Fruit fly (Drosophila melanogaster) whole organism, embryonic: ENCODE results near the gene CG7551.
A peak's percentile ranks its signal among the peaks of the same experiment; 100 is the strongest.

Source experiments
- Abd-B ChIP-seq: fragments of 200-800 bp; sonication (Bioruptor generic); optimal IDR thresholded peaks from 2 replicates; lab custom pipeline; 2018; ENCODE audit warnings: missing biosample characterization, mild to moderate bottlenecking, missing genetic modification characterization, moderate library complexity
- Aef1 ChIP-seq: fragments of 200-800 bp; sonication (Bioruptor generic); IDR thresholded peaks from 3 replicates; pipeline ENCODE4 v1.3.6; 2022; ENCODE audit warnings: missing biosample characterization, missing genetic modification characterization
- Atf6 ChIP-seq: fragments of 200-800 bp; sonication (Bioruptor generic); IDR thresholded peaks from 2 replicates; pipeline ENCODE4 v1.3.6; 2022; ENCODE audit warnings: missing biosample characterization, missing genetic modification characterization
- CG10274 ChIP-seq: fragments of 200-800 bp; sonication (Bioruptor generic); optimal IDR thresholded peaks from 3 replicates; lab custom pipeline; 2017; ENCODE audit warnings: missing biosample characterization, mild to moderate bottlenecking, missing genetic modification characterization
- CG10462 ChIP-seq: fragments of 200-800 bp; sonication (Bioruptor generic); optimal IDR thresholded peaks from 2 replicates; lab custom pipeline; 2016; ENCODE audit warnings: missing biosample characterization, missing genetic modification characterization
- CG10959 ChIP-seq: fragments of 200-800 bp; sonication (Bioruptor generic); IDR thresholded peaks from 2 replicates; pipeline ENCODE4 v1.3.6; 2022; ENCODE audit warnings: missing biosample characterization, missing genetic modification characterization
- CG11723 ChIP-seq: fragments of 200-800 bp; sonication (Bioruptor generic); optimal IDR thresholded peaks from 2 replicates; lab custom pipeline; 2017; ENCODE audit warnings: missing biosample characterization, mild to moderate bottlenecking, missing genetic modification characterization
- CG15011 ChIP-seq: fragments of 200-800 bp; sonication (Bioruptor generic); optimal IDR thresholded peaks from 3 replicates; lab custom pipeline; 2018; ENCODE audit warnings: missing biosample characterization, mild to moderate bottlenecking, missing genetic modification characterization
- CG15479 ChIP-seq: fragments of 200-800 bp; sonication (Bioruptor generic); optimal IDR thresholded peaks from 3 replicates; lab custom pipeline; 2019; ENCODE audit warnings: missing biosample characterization, mild to moderate bottlenecking, missing genetic modification characterization, moderate library complexity
- CG15514 ChIP-seq: fragments of 200-800 bp; sonication (Bioruptor generic); optimal IDR thresholded peaks from 3 replicates; lab custom pipeline; 2017; ENCODE audit warnings: missing biosample characterization, missing genetic modification characterization, mild to moderate bottlenecking, moderate library complexity, missing genetic modification reagents
- CG1647 ChIP-seq: fragments of 200-800 bp; sonication (Bioruptor generic); optimal IDR thresholded peaks from 3 replicates; lab custom pipeline; 2016; ENCODE audit warnings: missing biosample characterization, missing genetic modification characterization
- CG16779 ChIP-seq: fragments of 200-800 bp; sonication (Bioruptor generic); IDR thresholded peaks from 2 replicates; pipeline ENCODE4 v1.3.6; 2022; ENCODE audit warnings: missing biosample characterization, missing genetic modification characterization
- CG17186 ChIP-seq: fragments of 200-800 bp; sonication (Bioruptor generic); optimal IDR thresholded peaks from 3 replicates; lab custom pipeline; 2017; ENCODE audit warnings: missing biosample characterization, missing genetic modification reagents, missing genetic modification characterization
- CG2116 ChIP-seq: fragments of 200-800 bp; sonication (Bioruptor generic); optimal IDR thresholded peaks from 3 replicates; lab custom pipeline; 2018; ENCODE audit warnings: missing biosample characterization, mild to moderate bottlenecking, missing genetic modification characterization
- CG2678 ChIP-seq: fragments of 200-800 bp; sonication (Bioruptor generic); optimal IDR thresholded peaks from 3 replicates; lab custom pipeline; 2019; ENCODE audit warnings: missing biosample characterization, mild to moderate bottlenecking, missing genetic modification characterization, moderate library complexity
- CG31365 ChIP-seq: fragments of 200-800 bp; sonication (Bioruptor generic); optimal IDR thresholded peaks from 2 replicates; lab custom pipeline; 2018; ENCODE audit warnings: missing biosample characterization, mild to moderate bottlenecking, missing genetic modification characterization
- CG34224 ChIP-seq: fragments of 200-800 bp; sonication (Bioruptor generic); IDR thresholded peaks from 3 replicates; pipeline ENCODE4 v1.3.6; 2022; ENCODE audit warnings: missing biosample characterization, missing genetic modification characterization; ENCODE audit not compliant: partially characterized antibody
- CG4707 ChIP-seq: fragments of 200-800 bp; sonication (Bioruptor generic); optimal IDR thresholded peaks from 2 replicates; lab custom pipeline; 2018; ENCODE audit warnings: missing biosample characterization, mild to moderate bottlenecking, missing genetic modification characterization, moderate library complexity
- CG4854 ChIP-seq: fragments of 200-800 bp; sonication (Bioruptor generic); optimal IDR thresholded peaks from 2 replicates; lab custom pipeline; 2016; ENCODE audit warnings: missing biosample characterization, missing genetic modification characterization, inconsistent platforms
- CG6654 ChIP-seq: fragments of 200-800 bp; sonication (Bioruptor generic); optimal IDR thresholded peaks from 2 replicates; lab custom pipeline; 2017; ENCODE audit warnings: missing biosample characterization, mild to moderate bottlenecking, missing genetic modification characterization
- CG6689 ChIP-seq: fragments of 200-800 bp; sonication (Bioruptor generic); IDR thresholded peaks from 2 replicates; pipeline ENCODE4 v1.3.6; 2022; ENCODE audit warnings: missing biosample characterization, missing genetic modification characterization
- CG7963 ChIP-seq: fragments of 200-800 bp; sonication (Bioruptor generic); IDR thresholded peaks from 3 replicates; pipeline ENCODE4 v1.3.6; 2022; ENCODE audit warnings: missing biosample characterization, missing genetic modification characterization; ENCODE audit not compliant: partially characterized antibody
- CG8290 ChIP-seq, 3 experiments: fragments of 200-800 bp; sonication (Bioruptor generic); optimal IDR thresholded peaks; 2 replicates each; lab custom pipeline; 2016 to 2019; ENCODE audit warnings: missing biosample characterization in 3 of 3, missing genetic modification characterization in 3 of 3, mild to moderate bottlenecking in 2 of 3, moderate library complexity in 1 of 3
- CG9215 ChIP-seq: fragments of 200-800 bp; sonication (Bioruptor generic); IDR thresholded peaks from 2 replicates; pipeline ENCODE4 v1.3.6; 2022; ENCODE audit warnings: missing biosample characterization, missing genetic modification characterization
- CoRest ChIP-seq: fragments of 200-800 bp; sonication (Bioruptor generic); optimal IDR thresholded peaks from 3 replicates; lab custom pipeline; 2018; ENCODE audit warnings: missing biosample characterization, mild to moderate bottlenecking, missing genetic modification characterization, moderate library complexity
- D19A ChIP-seq: fragments of 200-800 bp; optimal IDR thresholded peaks from 3 replicates; lab custom pipeline; 2019; ENCODE audit warnings: missing biosample characterization, mild to moderate bottlenecking, missing genetic modification characterization, moderate library complexity
- Doc3 ChIP-seq: fragments of 200-800 bp; sonication (Bioruptor generic); IDR thresholded peaks from 3 replicates; pipeline ENCODE4 v1.3.6; 2022; ENCODE audit warnings: missing biosample characterization, missing genetic modification characterization; ENCODE audit not compliant: partially characterized antibody
- Ets97D ChIP-seq: fragments of 200-800 bp; sonication (Bioruptor generic); optimal IDR thresholded peaks from 3 replicates; lab custom pipeline; 2016; ENCODE audit warnings: missing biosample characterization, missing genetic modification characterization
- Gsc ChIP-seq: fragments of 200-800 bp; sonication (Bioruptor generic); IDR thresholded peaks from 2 replicates; pipeline ENCODE4 v1.3.6; 2022; ENCODE audit warnings: missing biosample characterization, missing genetic modification characterization
- H2.0 ChIP-seq: fragments of 200-800 bp; sonication (Bioruptor generic); IDR thresholded peaks from 2 replicates; pipeline ENCODE4 v1.3.6; 2022; ENCODE audit warnings: missing biosample characterization, missing genetic modification characterization
- Meics ChIP-seq: fragments of 200-800 bp; sonication (Bioruptor generic); optimal IDR thresholded peaks from 2 replicates; lab custom pipeline; 2017; ENCODE audit warnings: missing biosample characterization, mild to moderate bottlenecking, missing genetic modification characterization
- Mes4 ChIP-seq: fragments of 200-800 bp; sonication (Bioruptor generic); optimal IDR thresholded peaks from 2 replicates; lab custom pipeline; 2016; ENCODE audit warnings: missing biosample characterization, missing genetic modification characterization
- Oaz ChIP-seq: fragments of 200-800 bp; sonication (Bioruptor generic); IDR thresholded peaks from 2 replicates; pipeline ENCODE4 v1.3.6; 2022; ENCODE audit warnings: missing biosample characterization, missing genetic modification characterization
- Xbp1 ChIP-seq: fragments of 200-800 bp; sonication (Bioruptor generic); optimal IDR thresholded peaks from 3 replicates; lab custom pipeline; 2016; ENCODE audit warnings: missing biosample characterization, mild to moderate bottlenecking, missing genetic modification characterization
- amos ChIP-seq: fragments of 200-800 bp; sonication (Bioruptor generic); IDR thresholded peaks from 2 replicates; pipeline ENCODE4 v1.3.6; 2022; ENCODE audit warnings: missing biosample characterization, missing genetic modification characterization; ENCODE audit not compliant: partially characterized antibody
- ase ChIP-seq: fragments of 200-800 bp; sonication (Bioruptor generic); IDR thresholded peaks from 3 replicates; pipeline ENCODE4 v1.3.6; 2022; ENCODE audit warnings: missing biosample characterization, missing genetic modification characterization
- br ChIP-seq: fragments of >200 bp; optimal IDR thresholded peaks from 2 replicates; lab custom pipeline; 2017
- exex ChIP-seq: fragments of 200-800 bp; sonication (Bioruptor generic); optimal IDR thresholded peaks from 4 replicates; lab custom pipeline; 2018; ENCODE audit warnings: missing biosample characterization, mild to moderate bottlenecking, missing genetic modification characterization, moderate library complexity
- hkb ChIP-seq, 2 experiments: fragments of 200-800 bp in 1 of 2; fragments of >200 bp in 1 of 2; sonication (Bioruptor generic) in 1 of 2; IDR thresholded peaks in 1 of 2; optimal IDR thresholded peaks in 1 of 2; 2 replicates each; pipeline versions ENCODE4 v1.3.6 to Lab custom; 2017 to 2022; ENCODE audit warnings: missing biosample characterization in 1 of 2, missing genetic modification characterization in 1 of 2
- jing ChIP-seq: fragments of 200-800 bp; sonication (Bioruptor generic); optimal IDR thresholded peaks from 2 replicates; lab custom pipeline; 2018; ENCODE audit warnings: missing biosample characterization, mild to moderate bottlenecking, missing genetic modification characterization
- phol ChIP-seq: fragments of 200-800 bp; sonication (Bioruptor generic); optimal IDR thresholded peaks from 3 replicates; lab custom pipeline; 2018; ENCODE audit warnings: missing biosample characterization, mild to moderate bottlenecking, missing genetic modification characterization, moderate library complexity
- pros ChIP-seq: fragments of 200-800 bp; sonication (Bioruptor generic); optimal IDR thresholded peaks from 3 replicates; lab custom pipeline; 2019; ENCODE audit warnings: missing biosample characterization, mild to moderate bottlenecking, missing genetic modification characterization, moderate library complexity
- seq ChIP-seq: fragments of 200-800 bp; sonication (Bioruptor generic); IDR thresholded peaks from 2 replicates; pipeline ENCODE4 v1.3.6; 2022; ENCODE audit warnings: missing biosample characterization, missing genetic modification characterization
- tin ChIP-seq: fragments of 200-800 bp; sonication (Bioruptor generic); optimal IDR thresholded peaks from 3 replicates; lab custom pipeline; 2016; ENCODE audit warnings: missing biosample characterization, missing genetic modification characterization
- tll ChIP-seq, 2 experiments: fragments of 200-800 bp in 1 of 2; fragments of >200 bp in 1 of 2; sonication (Bioruptor generic) in 1 of 2; optimal IDR thresholded peaks; 2 replicates each; lab custom pipeline; 2017 to 2019; ENCODE audit warnings: missing biosample characterization in 2 of 2, missing genetic modification characterization in 2 of 2, mild to moderate bottlenecking in 1 of 2, moderate library complexity in 1 of 2
- ttk ChIP-seq: fragments of 200-800 bp; sonication (Bioruptor generic); IDR thresholded peaks from 2 replicates; pipeline ENCODE4 v2.1.2; 2022; ENCODE audit warnings: missing biosample characterization, missing genetic modification characterization
- unpg ChIP-seq: fragments of 200-800 bp; sonication (Bioruptor generic); optimal IDR thresholded peaks from 3 replicates; lab custom pipeline; 2018; ENCODE audit warnings: missing biosample characterization, mild to moderate bottlenecking, missing genetic modification characterization, moderate library complexity

The CG7551 gene

DNA sequence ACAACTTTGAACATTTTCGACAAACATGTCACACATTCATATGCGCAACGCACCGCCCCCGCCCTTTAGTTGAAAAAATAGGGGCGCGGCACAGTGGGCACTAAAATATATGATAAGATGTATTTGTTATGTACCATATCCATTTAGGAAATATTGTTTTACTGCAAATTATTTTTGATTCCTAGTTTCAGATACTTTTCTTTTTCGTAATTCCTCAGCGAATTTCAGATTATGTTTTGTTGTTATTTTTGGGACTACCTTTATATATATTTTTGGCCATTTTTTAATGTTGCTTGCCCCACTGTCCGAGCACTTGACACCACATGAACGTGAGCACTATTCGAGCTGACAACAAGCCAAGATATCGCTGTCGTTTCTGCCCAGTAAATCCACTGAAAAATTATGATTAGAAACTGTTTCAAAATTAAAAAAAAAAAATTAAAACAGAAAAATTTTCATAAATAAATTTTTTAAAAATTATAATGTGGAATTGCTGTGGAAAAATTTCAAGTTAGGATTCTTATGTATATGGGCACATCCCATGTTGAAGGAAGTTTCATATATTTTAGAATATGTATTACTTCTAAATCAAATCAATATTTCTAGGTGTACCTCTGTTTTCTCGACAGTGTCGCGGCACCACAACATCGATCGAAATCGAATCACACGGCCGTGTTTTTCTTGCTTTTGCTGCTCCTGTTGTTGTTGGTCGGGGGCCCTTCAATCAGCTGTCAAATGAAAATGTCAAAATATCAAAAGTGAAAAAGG lies 40.8 kb upstream of the CG7551 start (continued):
- TF ChIP-seq amos (no peak), ase (GFP tag; lab: Robert Waterston, UW) (peak; percentile 83), CG15514 (GFP tag; lab: Kevin White, UChicago) (peak; percentile 69), ttk (GFP tag; lab: Robert Waterston, UW) (peak; percentile 74), CG1647 (peak; percentile 60), CG10274 (peak; percentile 41), tin (GFP tag; lab: Kevin White, UChicago) (peak; percentile 83), Mes4 (GFP tag; lab: Kevin White, UChicago) (peak; percentile 52), exex (tag; lab: Kevin White, UChicago) (peak; percentile 59), jing (GFP tag; lab: Kevin White, UChicago) (peak; percentile 39), CG2678 (tag; lab: Kevin White, UChicago) (peak; percentile 95), Ets97D (GFP tag; lab: Kevin White, UChicago) (peak; percentile 43), unpg (GFP tag; lab: Kevin White, UChicago) (peak; percentile 92), seq (peak; percentile 86), phol (tag; lab: Kevin White, UChicago) (peak; percentile 93), CG16779 (no peak), pros (GFP tag; lab: Kevin White, UChicago) (no peak), CG10462 (GFP tag; lab: Kevin White, UChicago) (peak; percentile 44), CG4854 (GFP tag; lab: Kevin White, UChicago) (peak; percentile 82), H2.0 (GFP tag; lab: Robert Waterston, UW) (peak; percentile 73), CG2116 (GFP tag; lab: Kevin White, UChicago) (peak; percentile 52), CG7963 (peak; percentile 60; the same call in 2 of the 3 replicates), D19A (tag; lab: Kevin White, UChicago) (peak; percentile 95), CG10959 (GFP tag; lab: Robert Waterston, UW) (peak; percentile 89), Aef1 (GFP tag; lab: Robert Waterston, UW) (peak; percentile 86), Oaz (GFP tag; lab: Robert Waterston, UW) (peak; percentile 69), CG34224 (GFP tag; lab: Robert Waterston, UW) (no peak; the same call in 2 of the 3 replicates), CG6654 (peak; percentile 77), CG4707 (peak; percentile 94), Xbp1 (peak; percentile 77), Gsc (peak; percentile 77), CG17186 (GFP tag; lab: Kevin White, UChicago) (peak; percentile 24), CG15479 (GFP tag; lab: Kevin White, UChicago) (peak; percentile 10), Meics (GFP tag; lab: Kevin White, UChicago) (peak; percentile 89), tll (GFP tag; optimal IDR thresholded peaks at IDR 0.05; lab: Kevin White, UChicago) (no peak), CG6689 (GFP tag; lab: Robert Waterston, UW) (peak; percentile 92), Atf6 (GFP tag; lab: Robert Waterston, UW) (peak; percentile 91), br (lab: Kevin White, UChicago) (no peak), CG9215 (peak; percentile 75), CG15011 (peak; percentile 53), CG8290 (GFP tag; optimal IDR thresholded peaks at IDR 0.05; lab: Kevin White, UChicago) (no peak), CG8290 (tag; optimal IDR thresholded peaks at IDR 0.05; lab: Kevin White, UChicago) (no peak), Doc3 (GFP tag; lab: Robert Waterston, UW) (peak; percentile 36; the same call in 1 of the 3 replicates), CG11723 (GFP tag; lab: Kevin White, UChicago) (peak; percentile 54), CG31365 (peak; percentile 35), Abd-B (GFP tag; lab: Kevin White, UChicago) (peak; percentile 82), hkb (optimal IDR thresholded peaks at IDR 0.05; lab: Kevin White, UChicago) (no peak), hkb (GFP tag; IDR thresholded peaks at IDR 0.05; lab: Robert Waterston, UW) (peak; percentile 93), CoRest (tag; lab: Kevin White, UChicago) (peak; percentile 94)
